In genomic region chrII:7651171-7651570, ce11 we compare ENCODE assay signal across 4 worm cellular contexts.
TF ChIP-seq lines count a peak whose summit lies in the region.

Gene pde-4 (minus strand): TSS chrII:7651246.

TF ChIP-seq in whole organism, L1 larva, 84 proteins besides CTCF, POLR2A, EP300 and RAD21:
- TF ChIP-seq lin-14 (GFP tag; optimal IDR thresholded peaks at IDR 0.05; lab: Kevin White, UChicago) (peak; percentile 59), fkh-10 (GFP tag; optimal IDR thresholded peaks at IDR 0.05; lab: Kevin White, UChicago) (no peak)

TF ChIP-seq in whole organism, L3 larva, 47 proteins besides CTCF, POLR2A, EP300 and RAD21:
- TF ChIP-seq aly-2 (tag; optimal IDR thresholded peaks at IDR 0.05; lab: Kevin White, UChicago) (no peak), fkh-2 (tag; optimal IDR thresholded peaks at IDR 0.05; lab: Kevin White, UChicago) (no peak), ztf-11 (tag; optimal IDR thresholded peaks at IDR 0.05; lab: Kevin White, UChicago) (no peak), egl-5 (tag; optimal IDR thresholded peaks at IDR 0.05; lab: Kevin White, UChicago) (peak; percentile 66)

TF ChIP-seq in whole organism, L4 larva, 104 proteins besides CTCF, POLR2A, EP300 and RAD21:
- TF ChIP-seq zip-2 (tag; optimal IDR thresholded peaks at IDR 0.05; lab: Kevin White, UChicago) (no peak), tag-97 (GFP tag; IDR thresholded peaks at IDR 0.05; lab: Robert Waterston, UW) (no peak), unc-62 (GFP tag; optimal IDR thresholded peaks at IDR 0.05 in 1 of 2; lab: Kevin White, UChicago) (peak in 1 of 2 experiments; percentile 94), unc-62 (tag; optimal IDR thresholded peaks at IDR 0.05; lab: Kevin White, UChicago) (no peak), lin-15B (tag; optimal IDR thresholded peaks at IDR 0.05; lab: Kevin White, UChicago) (no peak), hmg-1.1 (GFP tag; IDR thresholded peaks at IDR 0.05; lab: Robert Waterston, UW) (0 out of 2 replicates have a peak, but pooled peaks have one; percentile 16)

TF ChIP-seq in whole organism, late embryonic, 69 proteins besides CTCF, POLR2A, EP300 and RAD21:
- TF ChIP-seq gmeb-2 (tag; optimal IDR thresholded peaks at IDR 0.05; lab: Kevin White, UChicago) (no peak), T23F11.4 (GFP tag; optimal IDR thresholded peaks at IDR 0.05; lab: Kevin White, UChicago) (no peak), sdc-2 (tag; optimal IDR thresholded peaks at IDR 0.05; lab: Kevin White, UChicago) (no peak), ceh-18 (tag; optimal IDR thresholded peaks at IDR 0.05; lab: Kevin White, UChicago) (peak; percentile 16)
TF ChIP-seq in whole organism, late embryonic: peak in this region for 1.
